Worm (Caenorhabditis elegans) whole organism, L4/young adult: ENCODE measurements around the gene C33B4.5.

Source experiments
- W03F9.2 ChIP-seq: fragments of 150-350 bp; optimal IDR thresholded peaks from 2 replicates; lab custom pipeline; 2014; ENCODE audit warnings: missing biosample characterization, missing genetic modification characterization
- dao-5 ChIP-seq: sonication (generic microtip); optimal IDR thresholded peaks from 2 replicates; lab custom pipeline; 2016; ENCODE audit warnings: missing genotype, missing genetic modification characterization, moderate library complexity, missing compliant biosample characterization
- him-1 ChIP-seq: sonication (generic microtip); optimal IDR thresholded peaks from 2 replicates; lab custom pipeline; 2016; ENCODE audit warnings: missing genotype, missing genetic modification reagents, missing genetic modification characterization, missing compliant biosample characterization

Gene C33B4.5

ce11 chrII:11400386-11400785, 17.3 kb downstream of the C33B4.5 start:
- TF ChIP-seq dao-5 (tag; lab: Kevin White, UChicago) (no peak), W03F9.2 (no peak), him-1 (tag; lab: Kevin White, UChicago) (no peak)

ce11 chrII:11409678-11410133, 26.6 kb downstream of the C33B4.5 start, which contains the start of gene C05D12.7:
TSS of gene C05D12.7 (plus strand) at chrII:11410083.
- TF ChIP-seq dao-5 (tag; lab: Kevin White, UChicago) = no peak

- TF ChIP-seq W03F9.2 (no peak), him-1 (tag; lab: Kevin White, UChicago) (no peak), dao-5 (tag; lab: Kevin White, UChicago) (no peak)
These were observed 32.5 kb downstream of the C33B4.5 start, which contains the start of gene C05D12.1 for ce11 chrII:11415672-11416071. TSS of gene C05D12.1 (minus strand) at chrII:11415772.

- TF ChIP-seq W03F9.2 (no peak), him-1 (tag; lab: Kevin White, UChicago) (no peak), dao-5 (tag; lab: Kevin White, UChicago) (no peak)
These were observed 34.9 kb downstream of the C33B4.5 start, which contains the start of gene C05D12.2 for ce11 chrII:11417999-11418398. TSS of gene C05D12.2 (plus strand) at chrII:11418299.

ce11 chrII:11418476-11418875, 35.3 kb downstream of the C33B4.5 start:
- TF ChIP-seq W03F9.2 (peak; percentile 2), dao-5 (tag; lab: Kevin White, UChicago) (no peak)

- TF ChIP-seq dao-5 (tag; lab: Kevin White, UChicago) (no peak), W03F9.2 (no peak), him-1 (tag; lab: Kevin White, UChicago) (no peak)
These were observed 40.9 kb downstream of the C33B4.5 start for ce11 chrII:11424032-11424431.

ce11 chrII:11424579-11425316, 41.6 kb downstream of the C33B4.5 start, which contains the start of gene C05D12.3:
TSS of gene C05D12.3 (plus strand) at chrII:11425266.
- TF ChIP-seq W03F9.2 = no peak

ce11 chrII:11427322-11427721, 44.2 kb downstream of the C33B4.5 start:
- TF ChIP-seq dao-5 (tag; lab: Kevin White, UChicago) = no peak
- TF ChIP-seq him-1 (tag; lab: Kevin White, UChicago) = no peak
- no peak for TF ChIP-seq W03F9.2

ce11 chrII:11428599-11428998, 45.5 kb downstream of the C33B4.5 start:
- TF ChIP-seq W03F9.2 = no peak
- no peak for TF ChIP-seq dao-5 (tag; lab: Kevin White, UChicago)
- TF ChIP-seq him-1 (tag; lab: Kevin White, UChicago) = no peak

- TF ChIP-seq him-1 (tag; lab: Kevin White, UChicago) = no peak
- no peak for TF ChIP-seq W03F9.2
- no peak for TF ChIP-seq dao-5 (tag; lab: Kevin White, UChicago)
These were observed 48.5 kb downstream of the C33B4.5 start, which contains the start of gene C05D12.4 for ce11 chrII:11431584-11431983. TSS of gene C05D12.4 (plus strand) at chrII:11431884.

ce11 chrII:11433942-11434341, 50.8 kb downstream of the C33B4.5 start, which contains the start of gene C05D12.5:
TSS of gene C05D12.5 (plus strand) at chrII:11434242.
- TF ChIP-seq him-1 (tag; lab: Kevin White, UChicago) = no peak
- no peak for TF ChIP-seq W03F9.2
- no peak for TF ChIP-seq dao-5 (tag; lab: Kevin White, UChicago)
